Fruit fly (Drosophila melanogaster): ENCODE measurements around the gene CG32073.

CG32073 gene

dm6 chr3L:11061200-11061599, 46.2 kb downstream of the CG32073 start, which contains the start of the genes CG6321 and Blos2:
CG6321 (minus strand) TSS chr3L:11061224.
Blos2 (plus strand) TSS chr3L:11061571.
- TF ChIP-seq Sin3A (optimal IDR thresholded peaks at IDR 0.05) (no peak), psq (optimal IDR thresholded peaks at IDR 0.05) (no peak), Myc (optimal IDR thresholded peaks at IDR 0.05) (no peak), ttk (optimal IDR thresholded peaks at IDR 0.05) (no peak), h (optimal IDR thresholded peaks at IDR 0.05) (no peak), insv (optimal IDR thresholded peaks at IDR 0.05) (no peak)
